Worm (Caenorhabditis elegans) whole organism, L1 larva: ENCODE results near the gene C15C8.5.

ENCODE experiments used
- C04F5.9 ChIP-seq: sonication (generic microtip); optimal IDR thresholded peaks from 2 replicates; lab custom pipeline; 2016; ENCODE audit warnings: missing genetic modification characterization, missing compliant biosample characterization
- F16B12.6 ChIP-seq: fragments of 150-350 bp; optimal IDR thresholded peaks from 2 replicates; lab custom pipeline; 2014; ENCODE audit warnings: missing biosample characterization, missing genetic modification characterization
- alr-1 ChIP-seq: fragments of 200-800 bp; sonication (Bioruptor generic); optimal IDR thresholded peaks from 2 replicates; lab custom pipeline; 2018; ENCODE audit warnings: borderline replicate concordance, mild to moderate bottlenecking, missing genetic modification characterization, missing compliant biosample characterization
- ama-1 ChIP-seq: fragments of 150-350 bp; optimal IDR thresholded peaks from 2 replicates; lab custom pipeline; 2014
- blmp-1 ChIP-seq: fragments of 150-350 bp; optimal IDR thresholded peaks from 2 replicates; lab custom pipeline; 2014; ENCODE audit warnings: missing biosample characterization, missing genetic modification characterization
- ceh-82 ChIP-seq, 3 experiments: fragments of 150-350 bp in 1 of 3; sonication (generic microtip) in 2 of 3; optimal IDR thresholded peaks; 2 replicates each; lab custom pipeline; 2014 to 2017; ENCODE audit warnings: missing biosample characterization in 3 of 3, missing genetic modification characterization in 3 of 3
- ceh-88 ChIP-seq: fragments of 200-800 bp; sonication (Bioruptor generic); IDR thresholded peaks from 2 replicates; pipeline ENCODE4 v1.3.6; 2022; ENCODE audit warnings: missing genetic modification characterization, missing compliant biosample characterization
- ces-1 ChIP-seq: fragments of 150-350 bp; optimal IDR thresholded peaks from 2 replicates; lab custom pipeline; 2014; ENCODE audit warnings: missing biosample characterization, missing genetic modification reagents, missing genetic modification characterization
- efl-1 ChIP-seq, 4 experiments: fragments of 150-350 bp; optimal IDR thresholded peaks in 3 of 4; peaks in 1 of 4; 1 replicate in 1 of 4; 2 replicates in 3 of 4; lab custom pipeline; 2014; ENCODE audit warnings: missing biosample characterization in 2 of 4, missing genetic modification characterization in 2 of 4, missing genetic modification reagents in 2 of 4
- egl-27 ChIP-seq, 2 experiments: fragments of 150-350 bp in 1 of 2; sonication (generic microtip); optimal IDR thresholded peaks; 3 replicates each; lab custom pipeline; 2017 to 2018; ENCODE audit warnings: missing biosample characterization in 2 of 2, missing genetic modification characterization in 2 of 2, missing genetic modification reagents in 2 of 2
- elt-2 ChIP-seq: sonication (generic microtip); optimal IDR thresholded peaks from 2 replicates; lab custom pipeline; 2016; ENCODE audit warnings: missing genetic modification characterization, mild to moderate bottlenecking, inconsistent platforms, missing compliant biosample characterization, missing genetic modification reagents
- elt-3 ChIP-seq, 6 experiments: fragments of 150-350 bp in 1 of 6; sonication (generic microtip); optimal IDR thresholded peaks; 2 replicates each; lab custom pipeline; 2017 to 2018; ENCODE audit warnings: missing biosample characterization in 6 of 6, missing genetic modification characterization in 6 of 6, inconsistent platforms in 1 of 6
- ets-5 ChIP-seq: fragments of 200-800 bp; sonication (Bioruptor generic); IDR thresholded peaks from 2 replicates; pipeline ENCODE4 v1.3.6; 2022; ENCODE audit warnings: missing genetic modification characterization, missing compliant biosample characterization
- fkh-8 ChIP-seq: sonication (generic microtip); optimal IDR thresholded peaks from 2 replicates; lab custom pipeline; 2016; ENCODE audit warnings: mild to moderate bottlenecking, missing genetic modification characterization, missing compliant biosample characterization
- hlh-17 ChIP-seq: fragments of 200-800 bp; sonication (Bioruptor generic); optimal IDR thresholded peaks from 2 replicates; lab custom pipeline; 2018; ENCODE audit warnings: missing genetic modification characterization, mild to moderate bottlenecking, missing compliant biosample characterization, moderate library complexity, borderline replicate concordance
- hlh-4 ChIP-seq: sonication (generic microtip); optimal IDR thresholded peaks from 2 replicates; lab custom pipeline; 2016; ENCODE audit warnings: mild to moderate bottlenecking, missing genetic modification characterization, missing compliant biosample characterization
- irx-1 ChIP-seq: sonication (generic microtip); optimal IDR thresholded peaks from 2 replicates; lab custom pipeline; 2016; ENCODE audit warnings: missing genetic modification characterization, missing compliant biosample characterization
- lin-15B ChIP-seq: fragments of 150-350 bp; sonication (generic microtip); optimal IDR thresholded peaks from 3 replicates; lab custom pipeline; 2014; ENCODE audit warnings: missing biosample characterization, missing genetic modification characterization
- lin-35 ChIP-seq, 2 experiments: fragments of 150-350 bp; optimal IDR thresholded peaks; 2 replicates each; lab custom pipeline; 2014; ENCODE audit warnings: missing biosample characterization in 2 of 2, missing genetic modification characterization in 2 of 2, missing genetic modification reagents in 2 of 2
- lir-3 ChIP-seq: sonication (generic microtip); optimal IDR thresholded peaks from 2 replicates; lab custom pipeline; 2016; ENCODE audit warnings: mild to moderate bottlenecking, missing genetic modification characterization, moderate library complexity, missing compliant biosample characterization; ENCODE audit not compliant: poor library complexity
- mef-2 ChIP-seq: fragments of 150-350 bp; optimal IDR thresholded peaks from 2 replicates; lab custom pipeline; 2014; ENCODE audit warnings: missing biosample characterization, missing genetic modification characterization
- nhr-12 ChIP-seq: sonication (generic microtip); optimal IDR thresholded peaks from 2 replicates; lab custom pipeline; 2017; ENCODE audit warnings: missing biosample characterization, missing genetic modification characterization
- nhr-237 ChIP-seq: fragments of 150-350 bp; optimal IDR thresholded peaks from 2 replicates; lab custom pipeline; 2014; ENCODE audit warnings: missing biosample characterization, missing genetic modification characterization
- nhr-28 ChIP-seq: fragments of 150-350 bp; optimal IDR thresholded peaks from 2 replicates; lab custom pipeline; 2014; ENCODE audit warnings: missing biosample characterization, missing genetic modification characterization
- nhr-71 ChIP-seq: sonication (generic microtip); optimal IDR thresholded peaks from 2 replicates; lab custom pipeline; 2016; ENCODE audit warnings: mild to moderate bottlenecking, missing genetic modification characterization, moderate library complexity, missing compliant biosample characterization
- nhr-84 ChIP-seq: sonication (generic microtip); optimal IDR thresholded peaks from 2 replicates; lab custom pipeline; 2017; ENCODE audit warnings: missing biosample characterization, missing genetic modification characterization
- nhr-85 ChIP-seq: sonication (generic microtip); peaks from one replicate; lab custom pipeline; 2016; ENCODE audit warnings: missing genetic modification characterization, inconsistent platforms, missing compliant biosample characterization
- nhr-90 ChIP-seq: sonication (generic microtip); optimal IDR thresholded peaks from 2 replicates; lab custom pipeline; 2016; ENCODE audit warnings: mild to moderate bottlenecking, missing genetic modification characterization, missing compliant biosample characterization; ENCODE audit not compliant: poor library complexity
- pag-3 ChIP-seq: sonication (generic microtip); optimal IDR thresholded peaks from 2 replicates; lab custom pipeline; 2017; ENCODE audit warnings: missing genetic modification characterization, mild to moderate bottlenecking, missing compliant biosample characterization, antibody characterized with exemption, borderline replicate concordance; ENCODE audit not compliant: insufficient read depth
- pax-3 ChIP-seq: fragments of 200-800 bp; sonication (Bioruptor generic); optimal IDR thresholded peaks from 2 replicates; lab custom pipeline; 2018; ENCODE audit warnings: mild to moderate bottlenecking, missing genetic modification characterization, moderate library complexity, missing compliant biosample characterization
- snpc-4 ChIP-seq: fragments of 150-350 bp; optimal IDR thresholded peaks from 2 replicates; lab custom pipeline; 2014; ENCODE audit warnings: missing biosample characterization, missing genetic modification characterization
- tlp-1 ChIP-seq: fragments of 150-350 bp; optimal IDR thresholded peaks from 2 replicates; lab custom pipeline; 2014; ENCODE audit warnings: missing biosample characterization, missing genetic modification characterization
- unc-130 ChIP-seq: fragments of 150-350 bp; optimal IDR thresholded peaks from 2 replicates; lab custom pipeline; 2017; ENCODE audit warnings: missing biosample characterization, missing genetic modification characterization, inconsistent platforms
- unc-30 ChIP-seq: sonication (generic microtip); optimal IDR thresholded peaks from 2 replicates; lab custom pipeline; 2017; ENCODE audit warnings: missing biosample characterization, missing genetic modification characterization
- unc-62 ChIP-seq: fragments of 150-350 bp; optimal IDR thresholded peaks from 2 replicates; lab custom pipeline; 2014; ENCODE audit warnings: missing biosample characterization, missing genetic modification reagents, missing genetic modification characterization
- unc-98 ChIP-seq: fragments of 200-800 bp; sonication (Bioruptor generic); IDR thresholded peaks from 2 replicates; pipeline ENCODE4 v1.3.6; 2022; ENCODE audit warnings: missing genetic modification characterization, missing compliant biosample characterization
- zip-4 ChIP-seq: fragments of 200-800 bp; sonication (Bioruptor generic); optimal IDR thresholded peaks from 2 replicates; lab custom pipeline; 2018; ENCODE audit warnings: mild to moderate bottlenecking, missing genetic modification characterization, moderate library complexity, missing compliant biosample characterization
- ztf-11 ChIP-seq, 2 experiments: sonication (generic microtip); optimal IDR thresholded peaks; 2 replicates each; lab custom pipeline; 2016 to 2017; ENCODE audit warnings: missing genetic modification characterization in 2 of 2, missing biosample characterization in 1 of 2, missing compliant biosample characterization in 1 of 2

The C15C8.5 gene

ce11 chrV:12714120-12714519 lies 33.7 kb upstream of the C15C8.5 start, which contains the start of gene R11D1.4:
TSS of gene R11D1.4 (minus strand) at chrV:12714220.
- no peak for TF ChIP-seq ceh-82 (tag; optimal IDR thresholded peaks at IDR 0.05; lab: Kevin White, UChicago)
- TF ChIP-seq nhr-85: no peak
- no peak for TF ChIP-seq F16B12.6 (tag; lab: Kevin White, UChicago)
- TF ChIP-seq ceh-88: no peak
- no peak for TF ChIP-seq hlh-4 (tag; lab: Kevin White, UChicago)
- TF ChIP-seq nhr-28 (tag; lab: Kevin White, UChicago): no peak
- TF ChIP-seq alr-1: no peak
- no peak for TF ChIP-seq elt-3 (tag; optimal IDR thresholded peaks at IDR 0.05; lab: Kevin White, UChicago)
- no peak for TF ChIP-seq ces-1 (GFP tag; lab: Kevin White, UChicago)
- TF ChIP-seq lin-35 (GFP tag; optimal IDR thresholded peaks at IDR 0.05; lab: Kevin White, UChicago): no peak

ce11 chrV:12716447-12716846 lies 31.4 kb upstream of the C15C8.5 start, which contains the start of gene str-178:
TSS of gene str-178 (minus strand) at chrV:12716547.
- TF ChIP-seq blmp-1 (tag; lab: Kevin White, UChicago) (no peak), elt-2 (tag; lab: Kevin White, UChicago) (no peak), unc-130 (tag; lab: Kevin White, UChicago) (no peak), unc-98 (GFP tag; lab: Robert Waterston, UW) (no peak), nhr-237 (tag; lab: Kevin White, UChicago) (no peak), ets-5 (GFP tag; lab: Robert Waterston, UW) (no peak), ztf-11 (tag; optimal IDR thresholded peaks at IDR 0.05; lab: Kevin White, UChicago) (no peak)

ce11 chrV:12718622-12719021 lies 29.2 kb upstream of the C15C8.5 start, which contains the start of gene str-181:
TSS of gene str-181 (minus strand) at chrV:12718722.
- TF ChIP-seq C04F5.9 (tag; lab: Kevin White, UChicago) (no peak), fkh-8 (no peak), efl-1 (optimal IDR thresholded peaks at IDR 0.05; lab: Kevin White, UChicago) (no peak), efl-1 (GFP tag; optimal IDR thresholded peaks at IDR 0.05 in 1 of 2; lab: Kevin White, UChicago) (no peak), mef-2 (tag; lab: Kevin White, UChicago) (no peak), irx-1 (tag; lab: Kevin White, UChicago) (no peak), hlh-4 (tag; lab: Kevin White, UChicago) (no peak), pag-3 (tag; lab: Kevin White, UChicago) (no peak), unc-130 (tag; lab: Kevin White, UChicago) (no peak), nhr-84 (tag; lab: Kevin White, UChicago) (no peak), lin-15B (tag; lab: Kevin White, UChicago) (no peak), nhr-12 (tag; lab: Kevin White, UChicago) (no peak)

- TF ChIP-seq zip-4 (no peak), nhr-85 (no peak), ceh-88 (no peak), nhr-71 (tag; lab: Kevin White, UChicago) (no peak), hlh-4 (tag; lab: Kevin White, UChicago) (peak; percentile 68)
Observed at ce11 chrV:12719713-12720112, 28.1 kb upstream of the C15C8.5 start, which contains the start of gene R11D1.7. TSS of gene R11D1.7 (plus strand) at chrV:12720013.

- no peak for TF ChIP-seq nhr-237 (tag; lab: Kevin White, UChicago)
- TF ChIP-seq egl-27 (tag; optimal IDR thresholded peaks at IDR 0.05; lab: Kevin White, UChicago): no peak
Observed at ce11 chrV:12725893-12726292, 21.9 kb upstream of the C15C8.5 start, which contains the start of gene R11D1.12. TSS of gene R11D1.12 (minus strand) at chrV:12725993.

ce11 chrV:12727104-12727637 lies 20.6 kb upstream of the C15C8.5 start, which contains the start of gene R11D1.13:
TSS of gene R11D1.13 (plus strand) at chrV:12727154.
- TF ChIP-seq lin-35 (GFP tag; optimal IDR thresholded peaks at IDR 0.05; lab: Kevin White, UChicago) (no peak), unc-62 (GFP tag; lab: Kevin White, UChicago) (no peak), ceh-88 (no peak), zip-4 (no peak), unc-30 (no peak), hlh-17 (GFP tag; lab: Kevin White, UChicago) (no peak), pax-3 (no peak), alr-1 (no peak), ama-1 (lab: Kevin White, UChicago) (no peak), lir-3 (tag; lab: Kevin White, UChicago) (no peak), snpc-4 (tag; lab: Kevin White, UChicago) (no peak), nhr-90 (tag; lab: Kevin White, UChicago) (no peak), tlp-1 (no peak)
